Worm (Caenorhabditis elegans): ENCODE measurements around the gene tbc-9.

Gene tbc-9

ce11 chrIV:13538901-13539300, 36.2 kb upstream of the tbc-9 start:
- TF ChIP-seq snpc-1.2 (GFP tag; IDR thresholded peaks at IDR 0.05) (peak; percentile 84), nhr-237 (tag; optimal IDR thresholded peaks at IDR 0.05) (no peak), nhr-76 (tag; optimal IDR thresholded peaks at IDR 0.05) (no peak), ceh-82 (tag; optimal IDR thresholded peaks at IDR 0.05) (no peak), aha-1 (tag) (peak; percentile 0), ceh-44 (GFP tag; IDR thresholded peaks at IDR 0.05) (no peak), lin-38 (GFP tag; IDR thresholded peaks at IDR 0.05) (0 out of 2 replicates have a peak, but pooled peaks have one; percentile 10), lsy-2 (tag; optimal IDR thresholded peaks at IDR 0.05) (peak in 1 of 2 experiments; percentile 85)

- TF ChIP-seq jun-1 (tag; optimal IDR thresholded peaks at IDR 0.05) (no peak), mep-1 (tag; optimal IDR thresholded peaks at IDR 0.05) (no peak), skn-1 (tag; optimal IDR thresholded peaks at IDR 0.05) (no peak), dmd-6 (GFP tag; IDR thresholded peaks at IDR 0.05) (no peak), vab-7 (GFP tag; IDR thresholded peaks at IDR 0.05) (no peak), ceh-32 (tag; optimal IDR thresholded peaks at IDR 0.05; ENCODE audit: poor library complexity) (no peak), egl-27 (tag; optimal IDR thresholded peaks at IDR 0.05) (no peak), nhr-102 (tag; optimal IDR thresholded peaks at IDR 0.05) (no peak), aly-2 (tag; optimal IDR thresholded peaks at IDR 0.05) (no peak), nhr-28 (tag; optimal IDR thresholded peaks at IDR 0.05) (no peak), lir-3 (tag; optimal IDR thresholded peaks at IDR 0.05) (no peak), T20F7.1 (GFP tag; optimal IDR thresholded peaks at IDR 0.05) (no peak), rbr-2 (tag; optimal IDR thresholded peaks at IDR 0.05) (no peak), nhr-6 (tag; optimal IDR thresholded peaks at IDR 0.05) (no peak), snpc-4 (tag; optimal IDR thresholded peaks at IDR 0.05) (no peak), lin-39 (tag; optimal IDR thresholded peaks at IDR 0.05) (no peak), gei-8 (GFP tag; optimal IDR thresholded peaks at IDR 0.05) (no peak)
Measured at ce11 chrIV:13525223-13525622, 22.6 kb upstream of the tbc-9 start.

ce11 chrIV:13521785-13522184, 19.1 kb upstream of the tbc-9 start, which contains the start of gene dcap-2:
TSS of gene dcap-2 (minus strand) at chrIV:13521870.
- TF ChIP-seq nhr-42 (GFP tag; IDR thresholded peaks at IDR 0.05) (no peak), saeg-2 (GFP tag; IDR thresholded peaks at IDR 0.05) (no peak), nhr-11 (tag; optimal IDR thresholded peaks at IDR 0.05) (no peak), ceh-82 (tag; optimal IDR thresholded peaks at IDR 0.05) (no peak), mdl-1 (tag; optimal IDR thresholded peaks at IDR 0.05) (no peak), mxl-2 (GFP tag; conservative IDR thresholded peaks at IDR 0.05) (no peak), ZK546.5 (tag; optimal IDR thresholded peaks at IDR 0.05) (no peak), unc-39 (tag; optimal IDR thresholded peaks at IDR 0.05) (no peak), lin-38 (GFP tag; IDR thresholded peaks at IDR 0.05) (peak; percentile 53), nhr-41 (GFP tag; IDR thresholded peaks at IDR 0.05) (no peak), gei-8 (GFP tag; optimal IDR thresholded peaks at IDR 0.05) (no peak), fkh-10 (GFP tag; optimal IDR thresholded peaks at IDR 0.05) (no peak), mes-2 (tag; optimal IDR thresholded peaks at IDR 0.05; ENCODE audit: poor library complexity, severe bottlenecking) (peak; percentile 5), hlh-11 (tag; optimal IDR thresholded peaks at IDR 0.05) (no peak), aly-2 (tag; optimal IDR thresholded peaks at IDR 0.05) (no peak), lsy-2 (tag; optimal IDR thresholded peaks at IDR 0.05) (peak in 1 of 2 experiments; percentile 32), ztf-11 (tag; optimal IDR thresholded peaks at IDR 0.05) (no peak), madf-9 (GFP tag; conservative IDR thresholded peaks at IDR 0.05) (no peak), F49E8.2 (tag; optimal IDR thresholded peaks at IDR 0.05; ENCODE audit: borderline replicate concordance) (no peak), R02D3.7 (tag; optimal IDR thresholded peaks at IDR 0.05) (no peak), T20F7.1 (GFP tag; optimal IDR thresholded peaks at IDR 0.05) (no peak), dmd-9 (GFP tag; IDR thresholded peaks at IDR 0.05) (no peak), snpc-1.2 (GFP tag; IDR thresholded peaks at IDR 0.05) (no peak), rbr-2 (tag; optimal IDR thresholded peaks at IDR 0.05) (no peak), vab-7 (GFP tag; IDR thresholded peaks at IDR 0.05) (no peak), Y105C5A.15 (GFP tag; IDR thresholded peaks at IDR 0.05) (no peak), madf-5 (GFP tag; IDR thresholded peaks at IDR 0.05) (no peak), F37D6.2 (tag; optimal IDR thresholded peaks at IDR 0.05) (no peak), nhr-237 (tag; optimal IDR thresholded peaks at IDR 0.05) (no peak), hlh-30 (tag; optimal IDR thresholded peaks at IDR 0.05; ENCODE audit: insufficient read depth) (peak; percentile 81), zfp-3 (GFP tag; conservative IDR thresholded peaks at IDR 0.05) (no peak)

All from whole organism, L4 larva.